Worm (Caenorhabditis elegans) whole organism, midembryonic: ENCODE measurements around the gene F49H12.7.
"Not testable (repeated sequence)": the region's sequence is repeated elsewhere in the genome, so short reads cannot be mapped to it uniquely, and the experiment has no call there.

Source experiments
- T22C8.4 ChIP-seq: fragments of 200-800 bp; sonication (Bioruptor generic); IDR thresholded peaks from 2 replicates; pipeline ENCODE4 v1.3.6; 2022; ENCODE audit warnings: missing genetic modification characterization, missing compliant biosample characterization
- cog-1 ChIP-seq: sonication (generic microtip); optimal IDR thresholded peaks from 2 replicates; lab custom pipeline; 2016; ENCODE audit warnings: missing genetic modification characterization, missing compliant biosample characterization
- flt-1 ChIP-seq: fragments of 200-800 bp; sonication (Bioruptor generic); IDR thresholded peaks from 2 replicates; pipeline ENCODE4 v1.3.6; 2022; ENCODE audit warnings: missing genetic modification characterization, missing compliant biosample characterization
- klf-2 ChIP-seq: fragments of 200-800 bp; sonication (Bioruptor generic); conservative IDR thresholded peaks from 2 replicates; pipeline ENCODE4 v1.3.6; 2022; ENCODE audit warnings: missing genetic modification reagents, missing genetic modification characterization, missing compliant biosample characterization
- med-1 ChIP-seq: sonication (generic microtip); optimal IDR thresholded peaks from 2 replicates; lab custom pipeline; 2017; ENCODE audit warnings: missing genetic modification characterization, mild to moderate bottlenecking, missing compliant biosample characterization, antibody characterized with exemption, missing genetic modification reagents; ENCODE audit not compliant: insufficient read depth
- ref-1 ChIP-seq: fragments of 200-800 bp; sonication (Bioruptor generic); conservative IDR thresholded peaks from 2 replicates; pipeline ENCODE4 v1.3.6; 2022; ENCODE audit warnings: missing genetic modification reagents, missing genetic modification characterization, missing compliant biosample characterization
- ztf-23 ChIP-seq: fragments of 200-800 bp; sonication (Bioruptor generic); IDR thresholded peaks from 2 replicates; pipeline ENCODE4 v1.3.6; 2022; ENCODE audit warnings: missing genetic modification reagents, missing genetic modification characterization, missing compliant biosample characterization
- ztf-29 ChIP-seq: fragments of 200-800 bp; sonication (Bioruptor generic); IDR thresholded peaks from 2 replicates; pipeline ENCODE4 v1.3.6; 2022; ENCODE audit warnings: missing genetic modification reagents, missing genetic modification characterization, missing compliant biosample characterization

DNA sequence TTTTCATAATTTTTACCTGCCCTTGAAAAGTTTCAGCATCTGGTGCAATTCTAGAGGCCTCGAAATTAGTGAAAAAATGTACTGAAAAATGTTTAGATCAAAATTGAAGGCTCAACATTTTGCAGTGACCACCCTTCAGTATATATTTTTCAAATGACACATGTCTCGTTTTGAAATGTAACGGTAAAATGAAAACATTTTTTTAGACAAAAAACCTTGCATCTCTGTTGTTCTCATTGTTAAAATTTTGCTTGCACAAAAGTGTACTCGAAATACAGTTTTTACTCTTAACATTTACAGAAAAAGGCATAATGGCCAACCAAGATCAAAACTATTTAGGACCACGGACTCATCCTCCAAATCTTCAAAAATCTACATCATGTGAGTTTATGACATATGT is 38.5 kb upstream of the F49H12.7 start, which contains the start of gene Y102A11A.2:
- not testable (repeated sequence) for TF ChIP-seq cog-1 (tag; lab: Kevin White, UChicago); flt-1 (GFP tag; lab: Robert Waterston, UW); klf-2 (GFP tag; lab: Robert Waterston, UW); ref-1 (GFP tag; lab: Robert Waterston, UW); T22C8.4 (GFP tag; lab: Robert Waterston, UW); ztf-23 (GFP tag; lab: Robert Waterston, UW); med-1 (GFP tag; lab: Kevin White, UChicago); ztf-29 (GFP tag; lab: Robert Waterston, UW)
